Worm (Caenorhabditis elegans): ENCODE results near the gene unc-39.

The unc-39 gene

ce11 chrV:14372774-14373173 is at the start of gene unc-39:
Gene unc-39 (plus strand): TSS chrV:14373074.
- TF ChIP-seq zag-1 (tag; optimal IDR thresholded peaks at IDR 0.05) (no peak), nhr-43 (tag; optimal IDR thresholded peaks at IDR 0.05; ENCODE audit: poor library complexity, severe bottlenecking) (no peak), ceh-16 (tag; optimal IDR thresholded peaks at IDR 0.05) (no peak), ama-1 (optimal IDR thresholded peaks at IDR 0.05) (no peak), mml-1 (tag; optimal IDR thresholded peaks at IDR 0.05) (no peak), snpc-4 (tag; optimal IDR thresholded peaks at IDR 0.05) (no peak), elt-1 (tag; optimal IDR thresholded peaks at IDR 0.05) (no peak), pqm-1 (tag; optimal IDR thresholded peaks at IDR 0.05) (no peak), ZK546.5 (tag; optimal IDR thresholded peaks at IDR 0.05) (no peak), aly-2 (tag; optimal IDR thresholded peaks at IDR 0.05) (no peak), elt-2 (tag; optimal IDR thresholded peaks at IDR 0.05) (no peak), elt-3 (tag; optimal IDR thresholded peaks at IDR 0.05) (no peak), lsy-12 (tag; optimal IDR thresholded peaks at IDR 0.05) (no peak), egl-5 (tag; optimal IDR thresholded peaks at IDR 0.05) (no peak), pha-4 (tag; optimal IDR thresholded peaks at IDR 0.05) (no peak), mdl-1 (tag; optimal IDR thresholded peaks at IDR 0.05) (no peak), ceh-9 (tag; optimal IDR thresholded peaks at IDR 0.05) (no peak)

- TF ChIP-seq nhr-11 (tag; optimal IDR thresholded peaks at IDR 0.05): no peak
- TF ChIP-seq hmg-11 (tag; optimal IDR thresholded peaks at IDR 0.05): no peak
- TF ChIP-seq ceh-28 (tag; optimal IDR thresholded peaks at IDR 0.05): no peak
- no peak for TF ChIP-seq nhr-237 (tag; optimal IDR thresholded peaks at IDR 0.05)
- no peak for TF ChIP-seq ceh-82 (tag; optimal IDR thresholded peaks at IDR 0.05)
- TF ChIP-seq elt-1 (tag; optimal IDR thresholded peaks at IDR 0.05): no peak
- TF ChIP-seq pqm-1 (tag; optimal IDR thresholded peaks at IDR 0.05): peak; percentile 59
- TF ChIP-seq mdl-1 (tag; optimal IDR thresholded peaks at IDR 0.05): no peak
- TF ChIP-seq elt-2 (tag; optimal IDR thresholded peaks at IDR 0.05): peak; percentile 69
- no peak for TF ChIP-seq lsy-12 (tag; optimal IDR thresholded peaks at IDR 0.05)
- no peak for TF ChIP-seq R02D3.7 (tag; optimal IDR thresholded peaks at IDR 0.05)
- TF ChIP-seq ama-1 (optimal IDR thresholded peaks at IDR 0.05): no peak
- peak; percentile 90 for TF ChIP-seq pha-4 (tag; optimal IDR thresholded peaks at IDR 0.05)
- no peak for TF ChIP-seq jun-1 (tag; optimal IDR thresholded peaks at IDR 0.05)
Observed at ce11 chrV:14324502-14325467, 48.1 kb upstream of the unc-39 start, which contains the start of the genes F47B8.4 and F47B8.18. Gene F47B8.4 (minus strand): TSS chrV:14324673. Gene F47B8.18 (minus strand): TSS chrV:14325464.

- no peak for TF ChIP-seq ztf-11 (tag; optimal IDR thresholded peaks at IDR 0.05)
Observed at ce11 chrV:14327776-14328175, 45.1 kb upstream of the unc-39 start, which contains the start of gene F47B8.5. Gene F47B8.5 (minus strand): TSS chrV:14327876.

- no peak for TF ChIP-seq elt-1 (tag; optimal IDR thresholded peaks at IDR 0.05)
- no peak for TF ChIP-seq sea-2 (GFP tag; optimal IDR thresholded peaks at IDR 0.05)
- TF ChIP-seq egl-5 (tag; optimal IDR thresholded peaks at IDR 0.05): no peak
- no peak for TF ChIP-seq nhr-28 (tag; optimal IDR thresholded peaks at IDR 0.05)
- TF ChIP-seq hmg-11 (tag; optimal IDR thresholded peaks at IDR 0.05): no peak
- no peak for TF ChIP-seq nhr-25 (tag; optimal IDR thresholded peaks at IDR 0.05)
- no peak for TF ChIP-seq skn-1 (tag; optimal IDR thresholded peaks at IDR 0.05)
- no peak for TF ChIP-seq nhr-67 (tag; optimal IDR thresholded peaks at IDR 0.05)
- TF ChIP-seq nhr-77 (tag; optimal IDR thresholded peaks at IDR 0.05): no peak
- no peak for TF ChIP-seq snpc-4 (tag; optimal IDR thresholded peaks at IDR 0.05)
- no peak for TF ChIP-seq eor-1 (tag; optimal IDR thresholded peaks at IDR 0.05)
- TF ChIP-seq nfya-1 (tag; optimal IDR thresholded peaks at IDR 0.05; ENCODE audit: insufficient read depth): no peak
Observed at ce11 chrV:14328806-14329205, 44.1 kb upstream of the unc-39 start, which contains the start of gene pepm-1. Gene pepm-1 (plus strand): TSS chrV:14329106.

- TF ChIP-seq nhr-12 (tag; optimal IDR thresholded peaks at IDR 0.05) (no peak), nhr-25 (tag; optimal IDR thresholded peaks at IDR 0.05) (peak; percentile 4), fos-1 (tag; optimal IDR thresholded peaks at IDR 0.05) (no peak), nfya-1 (tag; optimal IDR thresholded peaks at IDR 0.05; ENCODE audit: insufficient read depth) (no peak)
Observed at ce11 chrV:14331477-14331876, 41.4 kb upstream of the unc-39 start, which contains the start of gene F47B8.8. Gene F47B8.8 (plus strand): TSS chrV:14331733.
